Worm (Caenorhabditis elegans) whole organism, young adult: Measurements from ENCODE around the gene K08D9.10.

Experiments
- F10E7.11 ChIP-seq: sonication (generic microtip); optimal IDR thresholded peaks from 2 replicates; lab custom pipeline; 2017; ENCODE audit warnings: mild to moderate bottlenecking, missing genetic modification characterization, moderate library complexity, missing compliant biosample characterization
- F33H1.4 ChIP-seq: fragments of 200-800 bp; sonication (Bioruptor generic); IDR thresholded peaks from 2 replicates; pipeline ENCODE4 v1.3.6; 2022; ENCODE audit warnings: missing genetic modification reagents, missing genetic modification characterization, missing compliant biosample characterization
- F39B2.1 ChIP-seq: fragments of 200-800 bp; sonication (Bioruptor generic); IDR thresholded peaks from 2 replicates; pipeline ENCODE4 v1.3.6; 2022; ENCODE audit warnings: missing genetic modification reagents, missing genetic modification characterization, missing compliant biosample characterization
- F49E8.2 ChIP-seq: sonication (generic microtip); optimal IDR thresholded peaks from 3 replicates; lab custom pipeline; 2017; ENCODE audit warnings: missing genetic modification characterization, mild to moderate bottlenecking, missing compliant biosample characterization, antibody characterized with exemption, moderate library complexity; ENCODE audit not compliant: insufficient read depth
- F55B11.4 ChIP-seq: sonication (generic microtip); optimal IDR thresholded peaks from 2 replicates; lab custom pipeline; 2016; ENCODE audit warnings: missing compliant biosample characterization, missing genetic modification characterization, borderline replicate concordance; ENCODE audit not compliant: insufficient read depth
- F57A8.1 ChIP-seq: fragments of 200-800 bp; sonication (Bioruptor generic); optimal IDR thresholded peaks from 2 replicates; lab custom pipeline; 2018; ENCODE audit warnings: mild to moderate bottlenecking, missing genetic modification characterization, moderate library complexity, missing compliant biosample characterization
- F57C9.4 ChIP-seq: sonication (generic microtip); optimal IDR thresholded peaks from 2 replicates; lab custom pipeline; 2017; ENCODE audit warnings: mild to moderate bottlenecking, missing genetic modification characterization, missing compliant biosample characterization
- K11D2.4 ChIP-seq: fragments of 200-800 bp; sonication (Bioruptor generic); IDR thresholded peaks from 2 replicates; pipeline ENCODE4 v1.3.6; 2022; ENCODE audit warnings: missing genetic modification reagents, missing genetic modification characterization, missing compliant biosample characterization
- T07F8.4 ChIP-seq: sonication (generic microtip); optimal IDR thresholded peaks from 2 replicates; lab custom pipeline; 2016; ENCODE audit warnings: mild to moderate bottlenecking, missing genetic modification characterization, moderate library complexity, missing compliant biosample characterization
- Y53G8AR.9 ChIP-seq: fragments of 200-800 bp; sonication (Bioruptor generic); conservative IDR thresholded peaks from 2 replicates; pipeline ENCODE4 v1.3.6; 2022; ENCODE audit warnings: missing genetic modification reagents, missing genetic modification characterization, missing compliant biosample characterization
- aptf-2 ChIP-seq: fragments of 200-800 bp; sonication (Bioruptor generic); conservative IDR thresholded peaks from 2 replicates; pipeline ENCODE4 v1.3.6; 2022; ENCODE audit warnings: missing genetic modification reagents, missing genetic modification characterization, missing compliant biosample characterization
- attf-5 ChIP-seq: fragments of 200-800 bp; sonication (Bioruptor generic); optimal IDR thresholded peaks from 2 replicates; lab custom pipeline; 2018; ENCODE audit warnings: mild to moderate bottlenecking, missing genetic modification characterization, missing compliant biosample characterization
- bed-1 ChIP-seq: fragments of 200-800 bp; sonication (Bioruptor generic); IDR thresholded peaks from 2 replicates; pipeline ENCODE4 v1.3.6; 2022; ENCODE audit warnings: missing genetic modification reagents, missing genetic modification characterization, missing compliant biosample characterization
- cebp-2 ChIP-seq: fragments of 200-800 bp; sonication (Bioruptor generic); IDR thresholded peaks from 2 replicates; pipeline ENCODE4 v1.3.6; 2022; ENCODE audit warnings: missing genetic modification characterization, missing compliant biosample characterization
- ceh-58 ChIP-seq: fragments of 200-800 bp; sonication (Bioruptor generic); IDR thresholded peaks from 2 replicates; pipeline ENCODE4 v1.3.6; 2022; ENCODE audit warnings: missing genetic modification characterization, missing compliant biosample characterization
- ceh-91 ChIP-seq: fragments of 200-800 bp; sonication (Bioruptor generic); IDR thresholded peaks from 2 replicates; pipeline ENCODE4 v1.3.6; 2022; ENCODE audit warnings: missing genetic modification reagents, missing genetic modification characterization, missing compliant biosample characterization
- dox-1 ChIP-seq: fragments of 200-800 bp; sonication (Bioruptor generic); IDR thresholded peaks from 2 replicates; pipeline ENCODE4 v1.3.6; 2022; ENCODE audit warnings: missing genetic modification reagents, missing genetic modification characterization, missing compliant biosample characterization
- egrh-3 ChIP-seq: fragments of 200-800 bp; sonication (Bioruptor generic); IDR thresholded peaks from 2 replicates; pipeline ENCODE4 v1.3.6; 2022; ENCODE audit warnings: missing genetic modification reagents, missing genetic modification characterization, missing compliant biosample characterization
- gei-17 ChIP-seq: fragments of 200-800 bp; sonication (Bioruptor generic); optimal IDR thresholded peaks from 2 replicates; lab custom pipeline; 2018; ENCODE audit warnings: mild to moderate bottlenecking, missing genetic modification characterization, missing compliant biosample characterization
- him-1 ChIP-seq: sonication (generic microtip); optimal IDR thresholded peaks from 2 replicates; lab custom pipeline; 2016; ENCODE audit warnings: missing genotype, missing genetic modification reagents, missing genetic modification characterization, missing compliant biosample characterization
- hmg-1.2 ChIP-seq: fragments of 200-800 bp; sonication (Bioruptor generic); IDR thresholded peaks from 2 replicates; pipeline ENCODE4 v1.3.6; 2022; ENCODE audit warnings: missing genetic modification reagents, missing genetic modification characterization, missing compliant biosample characterization
- hmg-20 ChIP-seq: fragments of 200-800 bp; sonication (Bioruptor generic); IDR thresholded peaks from 2 replicates; pipeline ENCODE4 v1.3.6; 2022; ENCODE audit warnings: missing genetic modification reagents, missing genetic modification characterization, missing compliant biosample characterization
- hsf-1 ChIP-seq: fragments of 200-800 bp; sonication (Bioruptor generic); IDR thresholded peaks from 2 replicates; pipeline ENCODE4 v1.3.6; 2022; ENCODE audit warnings: missing genetic modification reagents, missing genetic modification characterization, missing compliant biosample characterization
- lag-1 ChIP-seq: fragments of 200-800 bp; sonication (Bioruptor generic); IDR thresholded peaks from 2 replicates; pipeline ENCODE4 v1.3.6; 2022; ENCODE audit warnings: missing genetic modification reagents, missing genetic modification characterization, missing compliant biosample characterization
- lin-35 ChIP-seq, 3 experiments: fragments of 150-350 bp in 2 of 3; sonication (generic microtip) in 1 of 3; optimal IDR thresholded peaks; 2 replicates each; lab custom pipeline; 2014 to 2018; ENCODE audit warnings: missing biosample characterization in 3 of 3, missing genetic modification characterization in 3 of 3, missing genetic modification reagents in 3 of 3
- lir-1 ChIP-seq: fragments of 200-800 bp; sonication (Bioruptor generic); conservative IDR thresholded peaks from 2 replicates; pipeline ENCODE4 v1.3.6; 2022; ENCODE audit warnings: missing genetic modification reagents, missing genetic modification characterization, missing compliant biosample characterization
- madf-10 ChIP-seq: sonication (generic microtip); optimal IDR thresholded peaks from 2 replicates; lab custom pipeline; 2016; ENCODE audit warnings: mild to moderate bottlenecking, missing genetic modification characterization, missing compliant biosample characterization
- madf-3 ChIP-seq: fragments of 200-800 bp; sonication (Bioruptor generic); IDR thresholded peaks from 2 replicates; pipeline ENCODE4 v1.3.6; 2022; ENCODE audit warnings: missing genetic modification reagents, missing genetic modification characterization, missing compliant biosample characterization
- madf-6 ChIP-seq: fragments of 200-800 bp; sonication (Bioruptor generic); IDR thresholded peaks from 2 replicates; pipeline ENCODE4 v1.3.6; 2022; ENCODE audit warnings: missing genetic modification reagents, missing genetic modification characterization, missing compliant biosample characterization
- madf-8 ChIP-seq: fragments of 200-800 bp; sonication (Bioruptor generic); conservative IDR thresholded peaks from 2 replicates; pipeline ENCODE4 v1.3.6; 2022; ENCODE audit warnings: missing genetic modification reagents, missing genetic modification characterization, missing compliant biosample characterization
- mxl-1 ChIP-seq: sonication (generic microtip); optimal IDR thresholded peaks from 2 replicates; lab custom pipeline; 2016; ENCODE audit warnings: missing genetic modification characterization, missing compliant biosample characterization
- pha-4 ChIP-seq: fragments of 150-350 bp; sonication (generic microtip); optimal IDR thresholded peaks from 2 replicates; lab custom pipeline; 2014; ENCODE audit warnings: missing biosample characterization, missing genetic modification reagents, missing genetic modification characterization
- rec-8 ChIP-seq, 2 experiments: sonication (generic microtip); optimal IDR thresholded peaks; 2 replicates each; lab custom pipeline; 2016; ENCODE audit warnings: mild to moderate bottlenecking in 2 of 2, missing genetic modification characterization in 2 of 2, missing genetic modification reagents in 2 of 2, missing genotype in 2 of 2, missing biosample characterization in 1 of 2, missing compliant biosample characterization in 1 of 2, moderate library complexity in 1 of 2
- snpc-1.3 ChIP-seq: sonication (generic microtip); optimal IDR thresholded peaks from 2 replicates; lab custom pipeline; 2017; ENCODE audit warnings: missing genetic modification characterization, mild to moderate bottlenecking, missing compliant biosample characterization, antibody characterized with exemption, moderate library complexity, missing genotype, missing genetic modification reagents; ENCODE audit not compliant: insufficient read depth
- snpc-3.4 ChIP-seq: sonication (generic microtip); optimal IDR thresholded peaks from 2 replicates; lab custom pipeline; 2017; ENCODE audit warnings: missing genetic modification characterization, mild to moderate bottlenecking, missing compliant biosample characterization, antibody characterized with exemption, moderate library complexity, missing genotype, missing genetic modification reagents
- somi-1 ChIP-seq: fragments of 200-800 bp; sonication (Bioruptor generic); optimal IDR thresholded peaks from 2 replicates; lab custom pipeline; 2018; ENCODE audit warnings: mild to moderate bottlenecking, missing genetic modification characterization, missing compliant biosample characterization
- tbx-9 ChIP-seq: sonication (generic microtip); optimal IDR thresholded peaks from 2 replicates; lab custom pipeline; 2016; ENCODE audit warnings: borderline replicate concordance, missing genetic modification characterization, inconsistent platforms, missing compliant biosample characterization
- zfh-2 ChIP-seq: fragments of 200-800 bp; sonication (Bioruptor generic); conservative IDR thresholded peaks from 2 replicates; pipeline ENCODE4 v1.3.6; 2022; ENCODE audit warnings: missing genetic modification reagents, missing genetic modification characterization, missing compliant biosample characterization
- ztf-18 ChIP-seq: sonication (generic microtip); optimal IDR thresholded peaks from 2 replicates; lab custom pipeline; 2016; ENCODE audit warnings: missing genotype, mild to moderate bottlenecking, missing genetic modification characterization, missing compliant biosample characterization
- ztf-26 ChIP-seq: sonication (generic microtip); optimal IDR thresholded peaks from 2 replicates; lab custom pipeline; 2017; ENCODE audit warnings: missing genetic modification characterization, missing compliant biosample characterization

K08D9.10 gene

DNA sequence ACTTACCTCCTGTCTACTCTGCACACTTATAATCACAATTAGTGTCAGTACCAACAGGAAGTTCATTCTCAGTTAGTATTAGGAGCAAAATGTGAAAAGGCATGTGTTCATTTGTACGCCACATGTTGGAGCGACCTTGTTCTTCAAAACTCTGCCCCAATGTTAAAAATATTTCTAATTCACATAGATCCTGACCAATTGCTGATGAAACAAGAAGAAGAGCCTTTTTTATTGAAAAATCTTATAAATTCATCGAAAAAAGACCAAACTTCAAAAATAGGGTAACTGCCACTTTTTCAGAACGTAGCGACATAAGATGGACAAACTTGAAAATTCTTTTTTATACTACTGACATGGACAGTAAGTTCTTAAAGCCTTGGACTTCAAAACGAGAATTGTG is 35.5 kb downstream of the K08D9.10 start, which contains the start of gene T28A11.17 (continued):
- TF ChIP-seq ceh-91, result no peak
- no peak for TF ChIP-seq ztf-18 (tag; lab: Kevin White, UChicago)
- TF ChIP-seq Y53G8AR.9 (GFP tag; lab: Robert Waterston, UW), result no peak
- TF ChIP-seq dox-1 (GFP tag; lab: Robert Waterston, UW), result no peak
- TF ChIP-seq lir-1 (GFP tag; lab: Robert Waterston, UW), result no peak
- TF ChIP-seq madf-8 (GFP tag; lab: Robert Waterston, UW), result no peak
- TF ChIP-seq aptf-2 (GFP tag; lab: Robert Waterston, UW), result no peak

DNA sequence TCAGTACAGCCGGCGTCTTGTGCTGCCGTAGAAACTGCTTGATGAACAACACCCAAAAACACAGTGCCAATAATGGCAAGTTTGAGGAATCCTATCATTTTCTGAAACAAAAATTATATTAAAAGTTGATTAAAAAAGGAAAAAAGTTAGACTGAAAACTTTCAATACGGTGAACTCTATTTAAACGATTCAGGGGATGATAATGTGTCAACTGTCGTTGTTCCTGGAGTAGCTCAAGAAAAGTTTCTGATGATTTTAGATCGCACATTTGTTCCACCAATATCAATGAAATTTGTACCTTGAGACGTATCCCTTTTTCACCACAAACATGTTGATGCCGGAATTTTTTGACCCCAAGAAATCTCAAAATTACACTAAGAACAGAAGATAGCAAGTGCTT is 37.3 kb downstream of the K08D9.10 start, which contains the start of gene T28A11.18:
Gene T28A11.18, minus strand, starts transcription at position 101 of the 400 bp plus-strand sequence.
- TF ChIP-seq F49E8.2 (tag; lab: Kevin White, UChicago), result no peak
- TF ChIP-seq, all 124 proteins: peak for 0

DNA sequence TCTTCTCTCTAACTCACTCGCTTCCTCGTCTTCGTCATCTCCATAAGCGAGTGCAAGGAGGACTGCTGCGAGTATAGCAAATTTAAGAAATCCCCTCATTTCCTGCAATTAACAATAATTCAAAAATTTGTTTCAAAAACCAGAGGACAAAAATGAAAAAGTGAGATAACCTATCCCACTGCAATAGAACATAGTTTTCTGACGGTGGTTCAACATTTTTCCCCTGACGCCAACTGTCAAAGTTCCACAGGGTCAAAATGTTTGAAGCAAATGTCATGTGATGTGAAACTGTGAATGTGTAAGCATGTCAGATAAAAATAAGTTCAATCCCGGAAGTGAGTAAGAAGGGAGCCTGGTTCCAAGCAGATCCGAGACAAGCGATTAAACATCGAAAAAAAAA is 38.7 kb downstream of the K08D9.10 start, which contains the start of gene T28A11.19:
Gene T28A11.19, minus strand, starts transcription at position 108 of the 400 bp plus-strand sequence.
- TF ChIP-seq gei-17 (GFP tag; lab: Kevin White, UChicago), result no peak
- no peak for TF ChIP-seq snpc-1.3 (tag; lab: Kevin White, UChicago)
- TF ChIP-seq tbx-9 (tag; lab: Kevin White, UChicago), result no peak
- no peak for TF ChIP-seq K11D2.4 (GFP tag; lab: Robert Waterston, UW)
- no peak for TF ChIP-seq madf-10 (tag; lab: Kevin White, UChicago)
- TF ChIP-seq mxl-1 (tag; lab: Kevin White, UChicago), result no peak

DNA sequence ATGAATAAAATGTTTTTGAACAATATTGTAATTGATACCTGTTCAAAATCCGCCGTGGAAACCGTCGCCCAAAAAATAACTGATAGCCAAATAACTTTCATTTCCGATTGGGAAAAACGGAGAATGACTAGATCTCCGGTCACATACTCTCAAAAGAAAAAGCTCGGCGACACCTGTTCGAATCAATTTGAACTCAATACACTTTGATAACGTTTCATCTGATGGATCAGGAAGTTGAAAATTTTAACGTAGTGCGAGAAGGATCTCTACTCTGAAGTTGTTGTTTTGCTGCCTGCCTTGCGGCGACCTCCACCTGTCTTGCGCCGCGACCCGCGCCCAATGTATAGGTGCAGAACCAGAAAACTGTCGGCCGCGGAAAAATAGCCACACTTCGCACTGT is 42.5 kb downstream of the K08D9.10 start, which contains the start of gene T28A11.20:
Gene T28A11.20, minus strand, starts transcription at position 101 of the 400 bp plus-strand sequence.
- TF ChIP-seq attf-5 (GFP tag; lab: Kevin White, UChicago) (no peak), ztf-26 (no peak), cebp-2 (no peak), hmg-1.2 (GFP tag; lab: Robert Waterston, UW) (no peak), F57C9.4 (tag; lab: Kevin White, UChicago) (no peak), snpc-1.3 (tag; lab: Kevin White, UChicago) (no peak), lag-1 (GFP tag; lab: Robert Waterston, UW) (no peak), lir-1 (GFP tag; lab: Robert Waterston, UW) (no peak), hmg-20 (no peak), pha-4 (tag; lab: Kevin White, UChicago) (no peak)

DNA sequence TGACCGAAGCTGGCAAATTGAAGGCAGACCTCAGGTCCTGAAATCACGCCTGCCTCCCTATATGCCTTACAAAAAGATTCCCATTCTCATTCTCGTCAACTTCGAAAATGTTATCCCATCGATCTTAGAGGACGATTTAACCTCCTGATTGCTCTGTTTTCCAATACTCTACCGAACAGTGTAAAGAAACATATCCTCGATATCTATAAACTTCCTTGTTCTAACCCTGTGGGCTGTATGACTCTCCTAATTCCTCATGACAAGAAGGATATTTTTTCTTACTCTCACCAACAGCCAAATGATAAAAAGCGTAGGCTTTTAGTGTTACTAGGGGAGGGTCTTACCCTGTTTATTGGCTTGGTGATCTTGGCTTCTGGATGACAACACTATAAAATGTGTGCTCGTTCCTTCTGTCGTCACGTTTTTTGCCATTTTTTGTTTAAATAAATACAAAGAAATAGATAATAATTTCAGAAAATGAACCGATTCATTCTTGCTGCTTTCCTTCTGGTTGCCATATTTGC is 42.9 kb downstream of the K08D9.10 start, which contains the start of gene T28A11.4:
Gene T28A11.4, plus strand, starts transcription at position 474 of the 524 bp plus-strand sequence.
- TF ChIP-seq hsf-1 (GFP tag; lab: Robert Waterston, UW) (no peak), madf-3 (GFP tag; lab: Robert Waterston, UW) (no peak), madf-6 (no peak), him-1 (no peak), ceh-58 (GFP tag; lab: Robert Waterston, UW) (no peak), F10E7.11 (no peak), F55B11.4 (tag; lab: Kevin White, UChicago) (no peak), bed-1 (GFP tag; lab: Robert Waterston, UW) (no peak), F57A8.1 (GFP tag; lab: Kevin White, UChicago) (no peak), egrh-3 (no peak), F33H1.4 (GFP tag; lab: Robert Waterston, UW) (no peak), T07F8.4 (tag; lab: Kevin White, UChicago) (no peak), snpc-3.4 (tag; lab: Kevin White, UChicago) (no peak), F39B2.1 (no peak), rec-8 (tag; optimal IDR thresholded peaks at IDR 0.05; lab: Kevin White, UChicago) (no peak), lin-35 (GFP tag; optimal IDR thresholded peaks at IDR 0.05; lab: Kevin White, UChicago) (no peak), dox-1 (GFP tag; lab: Robert Waterston, UW) (no peak), somi-1 (GFP tag; lab: Kevin White, UChicago) (no peak), zfh-2 (GFP tag; lab: Robert Waterston, UW) (no peak)
- TF ChIP-seq, all 124 proteins: peak for 0
